Worm (Caenorhabditis elegans): ENCODE data around the gene gldi-11.
"Not testable (repeated sequence)": the region's sequence is repeated elsewhere in the genome, so short reads cannot be mapped to it uniquely, and the experiment has no call there.

Gene gldi-11

DNA sequence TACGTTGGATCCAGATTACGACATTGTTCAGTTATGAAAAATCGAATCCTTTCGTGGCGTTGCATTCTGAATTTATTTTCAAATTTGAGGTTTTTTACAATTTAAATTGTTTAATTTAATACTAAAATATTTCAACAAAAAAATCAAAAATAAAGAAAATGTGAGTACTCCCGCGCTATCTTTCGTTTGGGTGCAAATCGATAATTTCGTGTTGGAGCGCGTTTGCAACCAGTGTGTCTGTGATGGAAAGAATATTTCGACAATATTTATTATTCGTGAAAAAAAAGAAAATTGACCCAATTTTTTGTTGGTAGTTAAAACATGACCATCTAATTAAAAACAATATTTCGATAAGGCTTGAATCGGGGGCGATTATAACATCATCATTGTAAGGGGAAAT, 43.6 kb downstream of the gldi-11 start, which contains the start of gene R05F9.9 (continued):
- TF ChIP-seq lin-38 (GFP tag; IDR thresholded peaks at IDR 0.05): peak; percentile 77
- peak; percentile 1 for TF ChIP-seq nhr-48 (tag; optimal IDR thresholded peaks at IDR 0.05)
- TF ChIP-seq T26A8.4 (GFP tag; IDR thresholded peaks at IDR 0.05): 0 out of 2 replicates have a peak, but pooled peaks have one; percentile 13
- TF ChIP-seq mxl-3 (GFP tag; optimal IDR thresholded peaks at IDR 0.05): no peak
- TF ChIP-seq aly-2 (tag; optimal IDR thresholded peaks at IDR 0.05): no peak

DNA sequence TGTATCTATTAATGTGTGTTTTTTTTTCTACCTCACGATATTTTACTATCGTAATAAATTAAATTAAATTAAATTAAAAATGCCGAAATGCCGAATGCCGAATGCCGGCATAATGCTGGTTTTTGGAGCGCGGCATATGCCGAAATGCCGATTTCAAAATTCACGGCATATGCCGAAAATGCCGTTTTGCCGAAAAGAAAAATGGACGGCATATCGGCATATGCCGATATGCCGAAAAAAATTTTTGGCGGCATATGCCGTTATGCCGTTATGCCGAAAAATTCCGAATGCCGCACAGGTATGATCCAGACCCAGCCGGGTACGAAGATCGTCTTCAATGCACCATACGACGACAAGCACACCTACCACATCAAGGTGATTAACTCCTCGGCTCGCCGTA, 47.1 kb downstream of the gldi-11 start, which contains the start of gene msp-32:
msp-32 (plus strand) TSS at position 301 of the 400 bp plus-strand sequence.
- TF ChIP-seq vab-7, Y105C5A.15, tag-97 (GFP tag; IDR thresholded peaks at IDR 0.05): not testable (repeated sequence)
